Worm (Caenorhabditis elegans) whole organism, L1 larva: ENCODE data around the gene kvs-2.

Experiments used
- C04F5.9 ChIP-seq: sonication (generic microtip); optimal IDR thresholded peaks from 2 replicates; lab custom pipeline; 2016; ENCODE audit warnings: missing genetic modification characterization, missing compliant biosample characterization
- C16A3.4 ChIP-seq: fragments of 150-350 bp; optimal IDR thresholded peaks from 2 replicates; lab custom pipeline; 2014; ENCODE audit warnings: missing biosample characterization, missing genetic modification characterization
- C34B4.2 ChIP-seq: sonication (generic microtip); optimal IDR thresholded peaks from 2 replicates; lab custom pipeline; 2017; ENCODE audit warnings: mild to moderate bottlenecking, missing genetic modification characterization, missing compliant biosample characterization
- F16B12.6 ChIP-seq: fragments of 150-350 bp; optimal IDR thresholded peaks from 2 replicates; lab custom pipeline; 2014; ENCODE audit warnings: missing biosample characterization, missing genetic modification characterization
- aha-1 ChIP-seq: fragments of 150-350 bp; optimal IDR thresholded peaks from 2 replicates; lab custom pipeline; 2014; ENCODE audit warnings: missing biosample characterization, missing genetic modification characterization
- alr-1 ChIP-seq: fragments of 200-800 bp; sonication (Bioruptor generic); optimal IDR thresholded peaks from 2 replicates; lab custom pipeline; 2018; ENCODE audit warnings: borderline replicate concordance, mild to moderate bottlenecking, missing genetic modification characterization, missing compliant biosample characterization
- blmp-1 ChIP-seq: fragments of 150-350 bp; optimal IDR thresholded peaks from 2 replicates; lab custom pipeline; 2014; ENCODE audit warnings: missing biosample characterization, missing genetic modification characterization
- ceh-8 ChIP-seq: fragments of 200-800 bp; sonication (Bioruptor generic); optimal IDR thresholded peaks from 2 replicates; lab custom pipeline; 2018; ENCODE audit warnings: mild to moderate bottlenecking, missing genetic modification characterization, moderate library complexity, missing compliant biosample characterization
- ceh-82 ChIP-seq, 3 experiments: fragments of 150-350 bp in 1 of 3; sonication (generic microtip) in 2 of 3; optimal IDR thresholded peaks; 2 replicates each; lab custom pipeline; 2014 to 2017; ENCODE audit warnings: missing biosample characterization in 3 of 3, missing genetic modification characterization in 3 of 3
- ces-1 ChIP-seq: fragments of 150-350 bp; optimal IDR thresholded peaks from 2 replicates; lab custom pipeline; 2014; ENCODE audit warnings: missing biosample characterization, missing genetic modification reagents, missing genetic modification characterization
- dpl-1 ChIP-seq, 3 experiments: fragments of 150-350 bp in 2 of 3; sonication (generic microtip) in 1 of 3; optimal IDR thresholded peaks; 2 replicates each; lab custom pipeline; 2014 to 2017; ENCODE audit warnings: missing biosample characterization in 3 of 3, missing genetic modification characterization in 3 of 3, missing genetic modification reagents in 3 of 3
- dsc-1 ChIP-seq: sonication (generic microtip); optimal IDR thresholded peaks from 2 replicates; lab custom pipeline; 2016; ENCODE audit warnings: mild to moderate bottlenecking, missing genetic modification characterization, missing compliant biosample characterization
- efl-1 ChIP-seq, 4 experiments: fragments of 150-350 bp; optimal IDR thresholded peaks in 3 of 4; peaks in 1 of 4; 1 replicate in 1 of 4; 2 replicates in 3 of 4; lab custom pipeline; 2014; ENCODE audit warnings: missing biosample characterization in 2 of 4, missing genetic modification characterization in 2 of 4, missing genetic modification reagents in 2 of 4
- egl-13 ChIP-seq: sonication (generic microtip); optimal IDR thresholded peaks from 2 replicates; lab custom pipeline; 2016; ENCODE audit warnings: missing genotype, missing genetic modification reagents, missing genetic modification characterization, missing compliant biosample characterization
- egl-27 ChIP-seq, 2 experiments: fragments of 150-350 bp in 1 of 2; sonication (generic microtip); optimal IDR thresholded peaks; 3 replicates each; lab custom pipeline; 2017 to 2018; ENCODE audit warnings: missing biosample characterization in 2 of 2, missing genetic modification characterization in 2 of 2, missing genetic modification reagents in 2 of 2
- elt-2 ChIP-seq: sonication (generic microtip); optimal IDR thresholded peaks from 2 replicates; lab custom pipeline; 2016; ENCODE audit warnings: missing genetic modification characterization, mild to moderate bottlenecking, inconsistent platforms, missing compliant biosample characterization, missing genetic modification reagents
- fkh-4 ChIP-seq: sonication (generic microtip); optimal IDR thresholded peaks from 2 replicates; lab custom pipeline; 2016; ENCODE audit warnings: missing compliant biosample characterization, missing genetic modification characterization, borderline replicate concordance
- fos-1 ChIP-seq: fragments of 150-350 bp; optimal IDR thresholded peaks from 2 replicates; lab custom pipeline; 2014; ENCODE audit warnings: missing biosample characterization, missing genetic modification characterization
- hlh-17 ChIP-seq: fragments of 200-800 bp; sonication (Bioruptor generic); optimal IDR thresholded peaks from 2 replicates; lab custom pipeline; 2018; ENCODE audit warnings: missing genetic modification characterization, mild to moderate bottlenecking, missing compliant biosample characterization, moderate library complexity, borderline replicate concordance
- hpl-2 ChIP-seq: fragments of 150-350 bp; optimal IDR thresholded peaks from 2 replicates; lab custom pipeline; 2014; ENCODE audit warnings: missing biosample characterization, missing genetic modification reagents, missing genetic modification characterization
- irx-1 ChIP-seq: sonication (generic microtip); optimal IDR thresholded peaks from 2 replicates; lab custom pipeline; 2016; ENCODE audit warnings: missing genetic modification characterization, missing compliant biosample characterization
- isw-1 ChIP-seq: fragments of 200-800 bp; sonication (Bioruptor generic); IDR thresholded peaks from 2 replicates; pipeline ENCODE4 v1.3.6; 2022; ENCODE audit warnings: missing genetic modification characterization, missing compliant biosample characterization
- lin-13 ChIP-seq: fragments of 150-350 bp; optimal IDR thresholded peaks from 2 replicates; lab custom pipeline; 2014; ENCODE audit warnings: missing biosample characterization, missing genetic modification reagents, missing genetic modification characterization
- lin-15B ChIP-seq: fragments of 150-350 bp; sonication (generic microtip); optimal IDR thresholded peaks from 3 replicates; lab custom pipeline; 2014; ENCODE audit warnings: missing biosample characterization, missing genetic modification characterization
- lin-35 ChIP-seq, 2 experiments: fragments of 150-350 bp; optimal IDR thresholded peaks; 2 replicates each; lab custom pipeline; 2014; ENCODE audit warnings: missing biosample characterization in 2 of 2, missing genetic modification characterization in 2 of 2, missing genetic modification reagents in 2 of 2
- lir-3 ChIP-seq: sonication (generic microtip); optimal IDR thresholded peaks from 2 replicates; lab custom pipeline; 2016; ENCODE audit warnings: mild to moderate bottlenecking, missing genetic modification characterization, moderate library complexity, missing compliant biosample characterization; ENCODE audit not compliant: poor library complexity
- lsy-2 ChIP-seq, 2 experiments: fragments of 150-350 bp; optimal IDR thresholded peaks; 2 replicates each; lab custom pipeline; 2014; ENCODE audit warnings: missing biosample characterization in 2 of 2, missing genetic modification characterization in 2 of 2
- mab-9 ChIP-seq: fragments of 200-800 bp; sonication (Bioruptor generic); IDR thresholded peaks from 2 replicates; pipeline ENCODE4 v1.3.6; 2022; ENCODE audit warnings: missing genetic modification reagents, missing genetic modification characterization, missing compliant biosample characterization
- mep-1 ChIP-seq: fragments of 150-350 bp; optimal IDR thresholded peaks from 2 replicates; lab custom pipeline; 2014; ENCODE audit warnings: missing biosample characterization, missing genetic modification characterization
- nhr-11 ChIP-seq: fragments of 150-350 bp; optimal IDR thresholded peaks from 2 replicates; lab custom pipeline; 2014; ENCODE audit warnings: missing biosample characterization, missing genetic modification characterization
- nhr-19 ChIP-seq: fragments of 200-800 bp; sonication (Bioruptor generic); conservative IDR thresholded peaks from 2 replicates; pipeline ENCODE4 v1.3.6; 2022; ENCODE audit warnings: missing genetic modification characterization, missing compliant biosample characterization
- nhr-20 ChIP-seq: sonication (generic microtip); optimal IDR thresholded peaks from 2 replicates; lab custom pipeline; 2016; ENCODE audit warnings: mild to moderate bottlenecking, missing genetic modification characterization, missing compliant biosample characterization
- nhr-237 ChIP-seq: fragments of 150-350 bp; optimal IDR thresholded peaks from 2 replicates; lab custom pipeline; 2014; ENCODE audit warnings: missing biosample characterization, missing genetic modification characterization
- nhr-28 ChIP-seq: fragments of 150-350 bp; optimal IDR thresholded peaks from 2 replicates; lab custom pipeline; 2014; ENCODE audit warnings: missing biosample characterization, missing genetic modification characterization
- nhr-71 ChIP-seq: sonication (generic microtip); optimal IDR thresholded peaks from 2 replicates; lab custom pipeline; 2016; ENCODE audit warnings: mild to moderate bottlenecking, missing genetic modification characterization, moderate library complexity, missing compliant biosample characterization
- nhr-85 ChIP-seq: sonication (generic microtip); peaks from one replicate; lab custom pipeline; 2016; ENCODE audit warnings: missing genetic modification characterization, inconsistent platforms, missing compliant biosample characterization
- nhr-90 ChIP-seq: sonication (generic microtip); optimal IDR thresholded peaks from 2 replicates; lab custom pipeline; 2016; ENCODE audit warnings: mild to moderate bottlenecking, missing genetic modification characterization, missing compliant biosample characterization; ENCODE audit not compliant: poor library complexity
- pag-3 ChIP-seq: sonication (generic microtip); optimal IDR thresholded peaks from 2 replicates; lab custom pipeline; 2017; ENCODE audit warnings: missing genetic modification characterization, mild to moderate bottlenecking, missing compliant biosample characterization, antibody characterized with exemption, borderline replicate concordance; ENCODE audit not compliant: insufficient read depth
- pax-3 ChIP-seq: fragments of 200-800 bp; sonication (Bioruptor generic); optimal IDR thresholded peaks from 2 replicates; lab custom pipeline; 2018; ENCODE audit warnings: mild to moderate bottlenecking, missing genetic modification characterization, moderate library complexity, missing compliant biosample characterization
- pqm-1 ChIP-seq: sonication (generic microtip); optimal IDR thresholded peaks from 3 replicates; lab custom pipeline; 2017; ENCODE audit warnings: missing biosample characterization, missing genetic modification characterization
- rnt-1 ChIP-seq: sonication (generic microtip); optimal IDR thresholded peaks from 2 replicates; lab custom pipeline; 2016; ENCODE audit warnings: mild to moderate bottlenecking, missing genetic modification characterization, moderate library complexity, missing compliant biosample characterization
- snpc-4 ChIP-seq: fragments of 150-350 bp; optimal IDR thresholded peaks from 2 replicates; lab custom pipeline; 2014; ENCODE audit warnings: missing biosample characterization, missing genetic modification characterization
- snu-23 ChIP-seq: sonication (generic microtip); optimal IDR thresholded peaks from 2 replicates; lab custom pipeline; 2016; ENCODE audit warnings: missing genetic modification characterization, missing compliant biosample characterization
- sox-4 ChIP-seq: sonication (generic microtip); optimal IDR thresholded peaks from 2 replicates; lab custom pipeline; 2016; ENCODE audit warnings: missing genetic modification characterization, missing compliant biosample characterization
- sptf-1 ChIP-seq: fragments of 150-350 bp; optimal IDR thresholded peaks from 2 replicates; lab custom pipeline; 2014; ENCODE audit warnings: missing biosample characterization, missing genetic modification characterization
- sup-37 ChIP-seq: fragments of 200-800 bp; sonication (Bioruptor generic); optimal IDR thresholded peaks from 2 replicates; lab custom pipeline; 2018; ENCODE audit warnings: mild to moderate bottlenecking, missing genetic modification characterization, missing compliant biosample characterization
- unc-130 ChIP-seq: fragments of 150-350 bp; optimal IDR thresholded peaks from 2 replicates; lab custom pipeline; 2017; ENCODE audit warnings: missing biosample characterization, missing genetic modification characterization, inconsistent platforms
- zag-1 ChIP-seq: fragments of 150-350 bp; optimal IDR thresholded peaks from 2 replicates; lab custom pipeline; 2014; ENCODE audit warnings: missing biosample characterization, missing genetic modification characterization
- ztf-11 ChIP-seq, 2 experiments: sonication (generic microtip); optimal IDR thresholded peaks; 2 replicates each; lab custom pipeline; 2016 to 2017; ENCODE audit warnings: missing genetic modification characterization in 2 of 2, missing biosample characterization in 1 of 2, missing compliant biosample characterization in 1 of 2

The kvs-2 gene

ce11 chrV:10662000-10662399, 26.2 kb downstream of the kvs-2 start:
- no peak for TF ChIP-seq efl-1 (optimal IDR thresholded peaks at IDR 0.05; lab: Kevin White, UChicago)
- TF ChIP-seq efl-1 (GFP tag; optimal IDR thresholded peaks at IDR 0.05 in 1 of 2; lab: Kevin White, UChicago): peak in 1 of 2 experiments; percentile 71
- peak; percentile 87 for TF ChIP-seq blmp-1
- TF ChIP-seq nhr-71 (tag; lab: Kevin White, UChicago): no peak

- TF ChIP-seq blmp-1 (no peak), F16B12.6 (tag; lab: Kevin White, UChicago) (no peak), dsc-1 (tag; lab: Kevin White, UChicago) (no peak), nhr-71 (tag; lab: Kevin White, UChicago) (peak; percentile 56), fos-1 (tag; lab: Kevin White, UChicago) (no peak), egl-27 (tag; optimal IDR thresholded peaks at IDR 0.05; lab: Kevin White, UChicago) (no peak), rnt-1 (peak; percentile 69), lir-3 (no peak), mab-9 (GFP tag; lab: Robert Waterston, UW) (no peak), nhr-237 (tag; lab: Kevin White, UChicago) (no peak), lin-13 (GFP tag; lab: Kevin White, UChicago) (no peak), zag-1 (no peak), nhr-85 (no peak), unc-130 (tag; lab: Kevin White, UChicago) (peak; percentile 11), dpl-1 (GFP tag; optimal IDR thresholded peaks at IDR 0.05; lab: Kevin White, UChicago) (no peak), C34B4.2 (no peak), ceh-82 (tag; optimal IDR thresholded peaks at IDR 0.05; lab: Kevin White, UChicago) (no peak), lsy-2 (tag; optimal IDR thresholded peaks at IDR 0.05; lab: Kevin White, UChicago) (peak in 1 of 2 experiments; percentile 33), hlh-17 (GFP tag; lab: Kevin White, UChicago) (no peak), ces-1 (no peak), efl-1 (optimal IDR thresholded peaks at IDR 0.05; lab: Kevin White, UChicago) (no peak), efl-1 (GFP tag; optimal IDR thresholded peaks at IDR 0.05 in 1 of 2; lab: Kevin White, UChicago) (no peak), mep-1 (peak; percentile 14), sptf-1 (tag; lab: Kevin White, UChicago) (no peak), pag-3 (tag; lab: Kevin White, UChicago) (peak; percentile 63), aha-1 (tag; lab: Kevin White, UChicago) (no peak), sup-37 (no peak), egl-13 (tag; lab: Kevin White, UChicago) (no peak), snpc-4 (no peak), lin-35 (GFP tag; optimal IDR thresholded peaks at IDR 0.05; lab: Kevin White, UChicago) (no peak), hpl-2 (GFP tag; lab: Kevin White, UChicago) (no peak), elt-2 (tag; lab: Kevin White, UChicago) (no peak), ceh-8 (GFP tag; lab: Kevin White, UChicago) (no peak), nhr-28 (no peak), nhr-11 (tag; lab: Kevin White, UChicago) (no peak), snu-23 (GFP tag; lab: Kevin White, UChicago) (peak; percentile 10), C16A3.4 (tag; lab: Kevin White, UChicago) (no peak), C04F5.9 (no peak), nhr-20 (tag; lab: Kevin White, UChicago) (no peak), nhr-90 (tag; lab: Kevin White, UChicago) (no peak), ztf-11 (tag; optimal IDR thresholded peaks at IDR 0.05; lab: Kevin White, UChicago) (no peak), pqm-1 (tag; lab: Kevin White, UChicago) (no peak), lin-15B (tag; lab: Kevin White, UChicago) (no peak), nhr-19 (GFP tag; lab: Robert Waterston, UW) (no peak), pax-3 (tag; lab: Kevin White, UChicago) (no peak), irx-1 (tag; lab: Kevin White, UChicago) (no peak), fkh-4 (tag; lab: Kevin White, UChicago) (no peak), isw-1 (GFP tag; lab: Robert Waterston, UW) (no peak), sox-4 (tag; lab: Kevin White, UChicago) (no peak), alr-1 (tag; lab: Kevin White, UChicago) (no peak)
Measured at ce11 chrV:10664271-10664670, 28.4 kb downstream of the kvs-2 start.
